Worm (Caenorhabditis elegans) whole organism, L4/young adult: ENCODE data around the gene ruvb-2.

Source experiments
- W03F9.2 ChIP-seq: fragments of 150-350 bp; optimal IDR thresholded peaks from 2 replicates; lab custom pipeline; 2014; ENCODE audit warnings: missing biosample characterization, missing genetic modification characterization
- dao-5 ChIP-seq: sonication (generic microtip); optimal IDR thresholded peaks from 2 replicates; lab custom pipeline; 2016; ENCODE audit warnings: missing genotype, missing genetic modification characterization, moderate library complexity, missing compliant biosample characterization
- him-1 ChIP-seq: sonication (generic microtip); optimal IDR thresholded peaks from 2 replicates; lab custom pipeline; 2016; ENCODE audit warnings: missing genotype, missing genetic modification reagents, missing genetic modification characterization, missing compliant biosample characterization

DNA sequence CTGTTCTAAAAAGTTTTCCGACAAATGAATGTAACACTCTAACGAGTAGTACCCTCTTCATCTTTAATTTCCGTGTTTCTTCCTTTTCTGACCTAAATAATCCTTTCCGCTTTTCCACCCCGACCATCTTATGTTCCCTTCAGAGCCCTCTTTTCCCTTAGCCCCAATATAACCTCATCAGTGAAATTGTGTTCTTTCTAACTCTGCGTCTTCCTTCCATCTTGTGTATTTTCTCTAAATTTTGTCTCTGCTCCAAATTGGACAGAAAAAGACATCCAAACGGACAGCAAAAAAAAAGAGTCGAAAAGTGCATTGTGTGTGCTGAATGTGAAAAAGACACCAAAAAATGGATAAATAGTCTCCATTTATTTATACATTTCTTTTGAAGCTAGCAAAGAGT is 40.3 kb upstream of the ruvb-2 start:
- no peak for TF ChIP-seq him-1
- no peak for TF ChIP-seq W03F9.2 (tag; lab: Kevin White, UChicago)
- TF ChIP-seq dao-5 (tag; lab: Kevin White, UChicago): no peak
